Fruit fly (Drosophila melanogaster): ENCODE data around the gene fw.

DNA sequence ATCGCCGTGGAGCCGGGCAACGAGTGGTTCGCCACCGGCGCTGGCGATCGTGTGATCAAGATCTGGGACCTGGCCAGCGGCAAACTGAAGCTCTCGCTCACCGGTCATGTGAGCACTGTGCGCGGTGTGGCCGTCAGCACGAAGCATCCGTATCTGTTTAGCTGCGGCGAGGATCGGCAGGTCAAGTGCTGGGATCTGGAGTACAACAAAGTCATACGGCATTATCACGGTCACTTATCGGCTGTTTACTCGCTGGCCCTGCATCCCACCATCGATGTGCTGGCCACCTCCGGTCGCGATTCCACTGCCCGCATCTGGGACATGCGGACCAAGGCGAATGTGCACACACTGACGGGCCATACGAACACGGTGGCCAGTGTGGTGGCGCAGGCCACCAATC lies 18.0 kb upstream of the fw start:
- TF ChIP-seq cnc (optimal IDR thresholded peaks at IDR 0.05) (no peak), kay (GFP tag; ENCODE audit: borderline replicate concordance) (no peak), cic (GFP tag; optimal IDR thresholded peaks at IDR 0.05) (no peak), CG7101 (tag; optimal IDR thresholded peaks at IDR 0.05) (no peak), pad (GFP tag; optimal IDR thresholded peaks at IDR 0.05) (no peak), Hr96 (GFP tag; optimal IDR thresholded peaks at IDR 0.05) (no peak), ovo (GFP tag; optimal IDR thresholded peaks at IDR 0.05) (no peak)

Data from whole organism, adult.